Worm (Caenorhabditis elegans): Measurements from ENCODE around the gene mrps-14.

The mrps-14 gene

DNA sequence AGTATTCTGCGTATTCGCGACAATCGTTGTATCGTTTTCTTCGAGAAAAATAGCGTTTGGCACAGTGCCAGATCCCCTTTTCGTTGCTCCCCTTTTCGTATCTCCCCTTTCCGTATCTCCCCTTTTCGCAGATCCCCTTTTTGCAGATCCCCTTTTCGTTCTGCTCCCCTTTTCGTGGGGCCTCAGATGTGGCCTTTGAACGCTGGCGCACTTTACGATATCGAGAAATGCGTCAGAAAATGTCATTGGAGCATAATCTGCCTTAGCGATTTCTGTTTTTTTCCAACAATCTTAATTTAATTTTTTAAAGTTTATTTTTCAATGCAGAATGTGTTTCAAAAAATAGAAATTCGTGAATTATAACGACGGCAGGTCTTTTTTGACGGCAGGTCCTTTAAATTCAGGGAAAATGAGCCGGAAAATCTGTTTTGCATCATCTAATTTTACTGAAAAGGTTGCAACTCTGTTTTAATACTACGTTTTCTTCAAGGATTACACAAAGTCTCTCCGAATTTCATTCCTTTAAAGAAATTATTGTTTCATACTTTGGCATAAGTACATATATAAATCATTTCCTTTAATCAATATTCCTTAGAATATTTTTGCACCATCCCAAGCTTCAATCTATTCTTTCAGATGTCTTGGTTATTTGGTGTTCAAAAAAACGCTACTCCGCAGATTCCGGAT, 6.2 kb upstream of the mrps-14 start, which contains the start of gene atad-3 (continued):
- TF ChIP-seq lin-38 (GFP tag; IDR thresholded peaks at IDR 0.05) (peak; percentile 95), ZK337.2 (GFP tag; IDR thresholded peaks at IDR 0.05) (peak; percentile 98), ama-1 (optimal IDR thresholded peaks at IDR 0.05) (no peak), lin-1 (GFP tag; IDR thresholded peaks at IDR 0.05) (peak; percentile 59; the same call in 1 of the 2 replicates), nhr-6 (tag; optimal IDR thresholded peaks at IDR 0.05) (peak; percentile 12), zfp-2 (tag; optimal IDR thresholded peaks at IDR 0.05) (peak; percentile 41), nhr-10 (tag; optimal IDR thresholded peaks at IDR 0.05) (peak; percentile 25), snpc-4 (tag; optimal IDR thresholded peaks at IDR 0.05) (no peak), pqm-1 (tag; optimal IDR thresholded peaks at IDR 0.05) (no peak), jun-1 (tag; optimal IDR thresholded peaks at IDR 0.05) (peak; percentile 46), lin-15B (tag; optimal IDR thresholded peaks at IDR 0.05) (peak; percentile 33), gei-8 (GFP tag; optimal IDR thresholded peaks at IDR 0.05) (no peak), unc-62 (GFP tag; optimal IDR thresholded peaks at IDR 0.05 in 1 of 2) (no peak), unc-62 (tag; optimal IDR thresholded peaks at IDR 0.05) (no peak), nhr-77 (tag; optimal IDR thresholded peaks at IDR 0.05) (peak; percentile 85), tag-97 (GFP tag; IDR thresholded peaks at IDR 0.05) (0 out of 2 replicates have a peak, but pooled peaks have one; percentile 66), mxl-3 (GFP tag; optimal IDR thresholded peaks at IDR 0.05) (peak; percentile 81), zip-11 (GFP tag; IDR thresholded peaks at IDR 0.05) (no peak), sdz-12 (GFP tag; optimal IDR thresholded peaks at IDR 0.05) (no peak), lsy-2 (tag; optimal IDR thresholded peaks at IDR 0.05) (peak; percentile 79 to 91), hmg-1.1 (GFP tag; IDR thresholded peaks at IDR 0.05) (peak; percentile 98), daf-8 (GFP tag; IDR thresholded peaks at IDR 0.05) (no peak), nhr-28 (tag; optimal IDR thresholded peaks at IDR 0.05) (peak; percentile 68), madf-9 (GFP tag; conservative IDR thresholded peaks at IDR 0.05) (peak; percentile 93), ceh-28 (tag; optimal IDR thresholded peaks at IDR 0.05) (no peak), nhr-42 (GFP tag; IDR thresholded peaks at IDR 0.05) (peak; percentile 95), nhr-11 (tag; optimal IDR thresholded peaks at IDR 0.05) (peak; percentile 96), Y105C5A.15 (GFP tag; IDR thresholded peaks at IDR 0.05) (peak; percentile 59; the same call in 1 of the 2 replicates), ceh-44 (GFP tag; IDR thresholded peaks at IDR 0.05) (peak; percentile 98), mep-1 (tag; optimal IDR thresholded peaks at IDR 0.05) (peak; percentile 92), ceh-62 (tag; optimal IDR thresholded peaks at IDR 0.05) (no peak), unc-130 (GFP tag; optimal IDR thresholded peaks at IDR 0.05) (peak; percentile 77), F10B5.3 (tag; optimal IDR thresholded peaks at IDR 0.05) (no peak), ztf-11 (tag; optimal IDR thresholded peaks at IDR 0.05) (no peak), nhr-41 (GFP tag; IDR thresholded peaks at IDR 0.05) (0 out of 2 replicates have a peak, but pooled peaks have one; percentile 69), aly-2 (tag; optimal IDR thresholded peaks at IDR 0.05) (no peak), nhr-111 (GFP tag; optimal IDR thresholded peaks at IDR 0.05) (no peak), madf-5 (GFP tag; IDR thresholded peaks at IDR 0.05) (peak; percentile 91 to 96; a peak in 3 of 4 replicates), ces-1 (GFP tag; optimal IDR thresholded peaks at IDR 0.05) (no peak), saeg-2 (GFP tag; IDR thresholded peaks at IDR 0.05) (peak; percentile 84), nhr-48 (tag; optimal IDR thresholded peaks at IDR 0.05) (peak; percentile 46), mxl-2 (GFP tag; conservative IDR thresholded peaks at IDR 0.05) (peak; percentile 82), T20F7.1 (GFP tag; optimal IDR thresholded peaks at IDR 0.05) (no peak), egl-43 (GFP tag; IDR thresholded peaks at IDR 0.05) (peak; percentile 95), mdt-29 (GFP tag; IDR thresholded peaks at IDR 0.05) (peak; percentile 75), daf-19 (GFP tag; conservative IDR thresholded peaks at IDR 0.05) (peak; percentile 81; the same call in 1 of the 2 replicates), pha-4 (GFP tag; IDR thresholded peaks at IDR 0.05) (peak; percentile 90), pha-4 (tag; optimal IDR thresholded peaks at IDR 0.05) (peak; percentile 54), Y5F2A.4 (GFP tag; optimal IDR thresholded peaks at IDR 0.05) (no peak), duxl-1 (tag; optimal IDR thresholded peaks at IDR 0.05; ENCODE audit: poor library complexity) (peak; percentile 67), daf-16 (GFP tag; optimal IDR thresholded peaks at IDR 0.05) (peak in 1 of 2 experiments; percentile 37), daf-16 (tag; optimal IDR thresholded peaks at IDR 0.05) (peak; percentile 24)

All from whole organism, L4 larva.